Fruit fly (Drosophila melanogaster): Measurements from ENCODE around the gene mRpS35.
A peak's percentile ranks its signal among the peaks of the same experiment; 100 is the strongest.

DNA sequence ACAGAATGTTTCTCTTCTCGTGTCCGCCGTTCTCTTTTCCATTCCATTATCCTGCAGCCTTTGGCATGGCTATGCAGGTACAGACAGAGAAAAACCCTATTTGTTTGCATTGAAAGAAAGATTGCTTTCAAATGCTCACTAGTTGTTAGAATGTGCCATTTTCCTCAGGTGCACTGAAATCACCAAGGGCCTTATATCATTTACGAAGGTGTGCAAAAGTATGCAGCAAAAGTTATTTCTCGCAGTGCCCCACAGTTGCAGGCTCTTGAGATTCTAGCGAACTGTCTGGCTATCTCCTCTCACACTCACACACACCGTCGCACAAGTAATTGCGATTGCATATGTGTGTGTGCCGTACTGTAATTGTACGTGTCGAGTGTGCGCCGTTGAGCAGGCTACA lies 19.6 kb downstream of the mRpS35 start:
- no peak for TF ChIP-seq EcR (GFP tag; optimal IDR thresholded peaks at IDR 0.05)
- peak; percentile 84 for TF ChIP-seq fd96Ca (GFP tag; IDR thresholded peaks at IDR 0.05)

All from whole organism, pupa.